Fruit fly (Drosophila melanogaster) whole organism, embryonic: ENCODE measurements around the gene Sb.

Experiments used
- Adf1 ChIP-seq: fragments of 200-800 bp; sonication (Bioruptor generic); IDR thresholded peaks from 2 replicates; pipeline ENCODE4 v1.3.6; 2022; ENCODE audit warnings: missing biosample characterization, missing genetic modification characterization
- Aef1 ChIP-seq: fragments of 200-800 bp; sonication (Bioruptor generic); IDR thresholded peaks from 3 replicates; pipeline ENCODE4 v1.3.6; 2022; ENCODE audit warnings: missing biosample characterization, missing genetic modification characterization
- CG10274 ChIP-seq: fragments of 200-800 bp; sonication (Bioruptor generic); optimal IDR thresholded peaks from 3 replicates; lab custom pipeline; 2017; ENCODE audit warnings: missing biosample characterization, mild to moderate bottlenecking, missing genetic modification characterization
- CG11093 ChIP-seq: fragments of 200-800 bp; sonication (Bioruptor generic); IDR thresholded peaks from 3 replicates; pipeline ENCODE4 v1.3.6; 2022; ENCODE audit warnings: missing biosample characterization, missing genetic modification characterization
- CG12071 ChIP-seq: fragments of 200-800 bp; sonication (Bioruptor generic); optimal IDR thresholded peaks from 3 replicates; lab custom pipeline; 2018; ENCODE audit warnings: missing biosample characterization, mild to moderate bottlenecking, missing genetic modification characterization
- CG15479 ChIP-seq: fragments of 200-800 bp; sonication (Bioruptor generic); optimal IDR thresholded peaks from 3 replicates; lab custom pipeline; 2019; ENCODE audit warnings: missing biosample characterization, mild to moderate bottlenecking, missing genetic modification characterization, moderate library complexity
- CG17568 ChIP-seq: fragments of 200-800 bp; sonication (Bioruptor generic); optimal IDR thresholded peaks from 2 replicates; lab custom pipeline; 2018; ENCODE audit warnings: missing biosample characterization, mild to moderate bottlenecking, missing genetic modification characterization, moderate library complexity
- CG17829 ChIP-seq: fragments of 200-800 bp; optimal IDR thresholded peaks from 2 replicates; lab custom pipeline; 2019; ENCODE audit warnings: missing biosample characterization, mild to moderate bottlenecking, missing genetic modification characterization, moderate library complexity
- CG17912 ChIP-seq: fragments of 200-800 bp; sonication (Bioruptor generic); optimal IDR thresholded peaks from 2 replicates; lab custom pipeline; 2018; ENCODE audit warnings: missing biosample characterization, mild to moderate bottlenecking, missing genetic modification characterization
- CG2120 ChIP-seq: fragments of 200-800 bp; sonication (Bioruptor generic); optimal IDR thresholded peaks from 3 replicates; lab custom pipeline; 2016; ENCODE audit warnings: missing biosample characterization, missing genetic modification characterization
- CG3163 ChIP-seq: fragments of 200-800 bp; sonication (Bioruptor generic); optimal IDR thresholded peaks from 3 replicates; lab custom pipeline; 2016; ENCODE audit warnings: missing biosample characterization, missing genetic modification characterization
- CG32772 ChIP-seq: fragments of 200-800 bp; sonication (Bioruptor generic); IDR thresholded peaks from 2 replicates; pipeline ENCODE4 v1.3.6; 2022; ENCODE audit warnings: missing biosample characterization, missing genetic modification characterization
- CG42726 ChIP-seq: fragments of 200-800 bp; sonication (Bioruptor generic); IDR thresholded peaks from 2 replicates; pipeline ENCODE4 v1.3.6; 2022; ENCODE audit warnings: missing biosample characterization, missing genetic modification characterization; ENCODE audit not compliant: partially characterized antibody
- CG4328 ChIP-seq: fragments of 200-800 bp; sonication (Bioruptor generic); optimal IDR thresholded peaks from 3 replicates; lab custom pipeline; 2017; ENCODE audit warnings: missing biosample characterization, missing genetic modification reagents, missing genetic modification characterization
- CG5180 ChIP-seq: fragments of 200-800 bp; sonication (Bioruptor generic); optimal IDR thresholded peaks from 3 replicates; lab custom pipeline; 2017; ENCODE audit warnings: missing biosample characterization, missing genetic modification characterization, mild to moderate bottlenecking, moderate library complexity, missing genetic modification reagents
- CG6175 ChIP-seq: fragments of 200-800 bp; sonication (Bioruptor generic); IDR thresholded peaks from 3 replicates; pipeline ENCODE4 v1.3.6; 2022; ENCODE audit warnings: missing biosample characterization, missing genetic modification characterization
- D ChIP-seq, 2 experiments: fragments of 200-800 bp in 1 of 2; fragments of >200 bp in 1 of 2; sonication (Bioruptor generic) in 1 of 2; optimal IDR thresholded peaks; 2 replicates in 1 of 2; 3 replicates in 1 of 2; lab custom pipeline; 2017; ENCODE audit warnings: mild to moderate bottlenecking in 1 of 2, missing biosample characterization in 1 of 2, missing genetic modification characterization in 1 of 2, missing genetic modification reagents in 1 of 2
- Dref ChIP-seq: fragments of 200-800 bp; sonication (Bioruptor generic); IDR thresholded peaks from 2 replicates; pipeline ENCODE4 v1.3.6; 2022; ENCODE audit warnings: missing biosample characterization, missing genetic modification characterization
- Ets65A ChIP-seq: fragments of 200-800 bp; sonication (Bioruptor generic); peaks from one replicate; lab custom pipeline; 2016; ENCODE audit warnings: missing biosample characterization, missing genetic modification characterization
- Gsc ChIP-seq: fragments of 200-800 bp; sonication (Bioruptor generic); IDR thresholded peaks from 2 replicates; pipeline ENCODE4 v1.3.6; 2022; ENCODE audit warnings: missing biosample characterization, missing genetic modification characterization
- HmgD ChIP-seq: fragments of 200-800 bp; sonication (Bioruptor generic); optimal IDR thresholded peaks from 3 replicates; lab custom pipeline; 2016; ENCODE audit warnings: missing biosample characterization, missing genetic modification characterization
- Hmx ChIP-seq: fragments of 200-800 bp; sonication (Bioruptor generic); optimal IDR thresholded peaks from 2 replicates; lab custom pipeline; 2016; ENCODE audit warnings: missing biosample characterization, missing genetic modification characterization
- MESR4 ChIP-seq: fragments of 200-800 bp; sonication (Bioruptor generic); optimal IDR thresholded peaks from 2 replicates; lab custom pipeline; 2018; ENCODE audit warnings: missing biosample characterization, mild to moderate bottlenecking, missing genetic modification characterization, moderate library complexity
- Ptx1 ChIP-seq: fragments of 200-800 bp; sonication (Bioruptor generic); IDR thresholded peaks from 2 replicates; pipeline ENCODE4 v1.3.6; 2022; ENCODE audit warnings: missing biosample characterization, missing genetic modification characterization
- bsh ChIP-seq, 2 experiments: fragments of 200-800 bp; sonication (Bioruptor generic); optimal IDR thresholded peaks; 2 replicates each; lab custom pipeline; 2017 to 2018; ENCODE audit warnings: mild to moderate bottlenecking in 2 of 2, missing biosample characterization in 2 of 2, missing genetic modification characterization in 2 of 2, moderate library complexity in 1 of 2
- chm ChIP-seq: fragments of 200-800 bp; sonication (Bioruptor generic); IDR thresholded peaks from 2 replicates; pipeline ENCODE4 v1.3.6; 2022; ENCODE audit warnings: missing biosample characterization, missing genetic modification characterization
- da ChIP-seq: fragments of 200-800 bp; sonication (Bioruptor generic); optimal IDR thresholded peaks from 2 replicates; lab custom pipeline; 2016; ENCODE audit warnings: missing biosample characterization, missing genetic modification characterization
- dm ChIP-seq: fragments of 200-800 bp; sonication (Bioruptor generic); optimal IDR thresholded peaks from 3 replicates; lab custom pipeline; 2016; ENCODE audit warnings: missing biosample characterization, missing genetic modification characterization
- esg ChIP-seq: fragments of 200-800 bp; sonication (Bioruptor generic); conservative IDR thresholded peaks from 2 replicates; pipeline ENCODE4 v1.3.6; 2022; ENCODE audit warnings: missing biosample characterization, missing genetic modification characterization
- fd96Cb ChIP-seq: fragments of 200-800 bp; sonication (Bioruptor generic); optimal IDR thresholded peaks from 2 replicates; lab custom pipeline; 2018; ENCODE audit warnings: missing biosample characterization, mild to moderate bottlenecking, missing genetic modification characterization, moderate library complexity
- gcm2 ChIP-seq: fragments of 200-800 bp; sonication (Bioruptor generic); optimal IDR thresholded peaks from 2 replicates; lab custom pipeline; 2016; ENCODE audit warnings: missing biosample characterization, missing genetic modification characterization
- hbn ChIP-seq: fragments of 200-800 bp; sonication (Bioruptor generic); IDR thresholded peaks from 2 replicates; pipeline ENCODE4 v1.3.6; 2022; ENCODE audit warnings: missing biosample characterization, missing genetic modification characterization; ENCODE audit not compliant: partially characterized antibody
- ind ChIP-seq: fragments of 200-800 bp; sonication (Bioruptor generic); optimal IDR thresholded peaks from 3 replicates; lab custom pipeline; 2016; ENCODE audit warnings: missing biosample characterization, missing genetic modification characterization
- inv ChIP-seq: fragments of 200-800 bp; sonication (Bioruptor generic); IDR thresholded peaks from 2 replicates; pipeline ENCODE4 v1.3.6; 2022; ENCODE audit warnings: missing biosample characterization, missing genetic modification characterization; ENCODE audit not compliant: partially characterized antibody
- jumu ChIP-seq: fragments of 200-800 bp; sonication (Bioruptor generic); optimal IDR thresholded peaks from 3 replicates; lab custom pipeline; 2016; ENCODE audit warnings: missing biosample characterization, missing genetic modification characterization
- kni ChIP-seq: fragments of 200-800 bp; sonication (Bioruptor generic); optimal IDR thresholded peaks from 3 replicates; lab custom pipeline; 2017; ENCODE audit warnings: mild to moderate bottlenecking, missing biosample characterization, missing genetic modification reagents, missing genetic modification characterization
- knrl ChIP-seq: fragments of 200-800 bp; sonication (Bioruptor generic); IDR thresholded peaks from 3 replicates; pipeline ENCODE4 v1.3.6; 2022; ENCODE audit warnings: missing biosample characterization, missing genetic modification characterization; ENCODE audit not compliant: partially characterized antibody
- lola ChIP-seq, 3 experiments: fragments of >200 bp in 2 of 3; fragments of 200-800 bp in 1 of 3; sonication (Bioruptor generic) in 1 of 3; optimal IDR thresholded peaks; 2 replicates each; lab custom pipeline; 2017 to 2019; ENCODE audit warnings: missing biosample characterization in 3 of 3, missing genetic modification characterization in 3 of 3, mild to moderate bottlenecking in 1 of 3, moderate library complexity in 1 of 3
- mam ChIP-seq: fragments of 200-800 bp; sonication (Bioruptor generic); optimal IDR thresholded peaks from 3 replicates; lab custom pipeline; 2016; ENCODE audit warnings: missing biosample characterization, missing genetic modification characterization
- nerfin-1 ChIP-seq: fragments of 200-800 bp; sonication (Bioruptor generic); optimal IDR thresholded peaks from 3 replicates; lab custom pipeline; 2019; ENCODE audit warnings: missing biosample characterization, mild to moderate bottlenecking, missing genetic modification characterization, moderate library complexity
- org-1 ChIP-seq: fragments of 200-800 bp; sonication (Bioruptor generic); optimal IDR thresholded peaks from 2 replicates; lab custom pipeline; 2017; ENCODE audit warnings: missing biosample characterization, missing genetic modification characterization
- peb ChIP-seq: fragments of 200-800 bp; sonication (Bioruptor generic); IDR thresholded peaks from 2 replicates; pipeline ENCODE4 v1.3.6; 2022; ENCODE audit warnings: missing biosample characterization, missing genetic modification characterization
- sens ChIP-seq: fragments of 200-800 bp; sonication (Bioruptor generic); peaks from one replicate; lab custom pipeline; 2016; ENCODE audit warnings: missing biosample characterization, missing genetic modification characterization
- slp2 ChIP-seq: fragments of 200-800 bp; sonication (Bioruptor generic); optimal IDR thresholded peaks from 2 replicates; lab custom pipeline; 2016; ENCODE audit warnings: missing biosample characterization, missing genetic modification characterization
- ttk ChIP-seq: fragments of 200-800 bp; sonication (Bioruptor generic); IDR thresholded peaks from 2 replicates; pipeline ENCODE4 v2.1.2; 2022; ENCODE audit warnings: missing biosample characterization, missing genetic modification characterization
- vvl ChIP-seq: fragments of 200-800 bp; sonication (Bioruptor generic); IDR thresholded peaks from 2 replicates; pipeline ENCODE4 v1.3.6; 2022; ENCODE audit warnings: missing biosample characterization, missing genetic modification characterization
- zen ChIP-seq: fragments of 200-800 bp; sonication (Bioruptor generic); optimal IDR thresholded peaks from 3 replicates; lab custom pipeline; 2018; ENCODE audit warnings: missing biosample characterization, mild to moderate bottlenecking, missing genetic modification characterization, moderate library complexity

Sb gene

dm6 chr3R:16099268-16100240, 16.4 kb upstream of the Sb start (continued):
- TF ChIP-seq ind (GFP tag; lab: Kevin White, UChicago) (no peak), chm (GFP tag; lab: Robert Waterston, UW) (peak; percentile 64; the same call in 1 of the 2 replicates), bsh (GFP tag; optimal IDR thresholded peaks at IDR 0.05; lab: Kevin White, UChicago) (peak in 1 of 2 experiments; percentile 12), vvl (peak; percentile 72; the same call in 1 of the 2 replicates), knrl (GFP tag; lab: Robert Waterston, UW) (peak; percentile 33; the same call in 1 of the 3 replicates), D (optimal IDR thresholded peaks at IDR 0.05; lab: Kevin White, UChicago) (peak; percentile 78), D (GFP tag; optimal IDR thresholded peaks at IDR 0.05; lab: Kevin White, UChicago) (peak; percentile 7), Adf1 (peak; percentile 90), zen (peak; percentile 84), peb (GFP tag; lab: Robert Waterston, UW) (peak; percentile 33; the same call in 1 of the 2 replicates), CG17912 (peak; percentile 71), CG10274 (GFP tag; lab: Kevin White, UChicago) (no peak), gcm2 (GFP tag; lab: Kevin White, UChicago) (peak; percentile 28), esg (GFP tag; lab: Robert Waterston, UW) (no peak), CG4328 (GFP tag; lab: Kevin White, UChicago) (peak; percentile 22), CG11093 (GFP tag; lab: Robert Waterston, UW) (no peak), MESR4 (peak; percentile 81), lola (GFP tag; optimal IDR thresholded peaks at IDR 0.05; lab: Kevin White, UChicago) (peak in 2 of 3 experiments; percentile 13 to 90), nerfin-1 (tag; lab: Kevin White, UChicago) (peak; percentile 64), CG15479 (GFP tag; lab: Kevin White, UChicago) (peak; percentile 99), fd96Cb (tag; lab: Kevin White, UChicago) (no peak), CG17829 (tag; lab: Kevin White, UChicago) (peak; percentile 49), kni (GFP tag; lab: Kevin White, UChicago) (peak; percentile 80), Aef1 (peak; percentile 47), CG5180 (peak; percentile 8), Ptx1 (GFP tag; lab: Robert Waterston, UW) (0 out of 2 replicates have a peak, but pooled peaks have one; percentile 8), CG2120 (GFP tag; lab: Kevin White, UChicago) (peak; percentile 8), Dref (GFP tag; lab: Robert Waterston, UW) (peak; percentile 33; the same call in 1 of the 2 replicates), CG3163 (GFP tag; lab: Kevin White, UChicago) (peak; percentile 26), ttk (0 out of 2 replicates have a peak, but pooled peaks have one; percentile 19), Gsc (GFP tag; lab: Robert Waterston, UW) (no peak), sens (peak; percentile 89), CG32772 (GFP tag; lab: Robert Waterston, UW) (no peak), jumu (GFP tag; lab: Kevin White, UChicago) (peak; percentile 48), CG17568 (GFP tag; lab: Kevin White, UChicago) (peak; percentile 1), Hmx (GFP tag; lab: Kevin White, UChicago) (no peak), slp2 (GFP tag; lab: Kevin White, UChicago) (no peak), Ets65A (GFP tag; lab: Kevin White, UChicago) (peak; percentile 40), HmgD (GFP tag; lab: Kevin White, UChicago) (peak; percentile 90), mam (GFP tag; lab: Kevin White, UChicago) (peak; percentile 29), CG12071 (GFP tag; lab: Kevin White, UChicago) (no peak), CG6175 (GFP tag; lab: Robert Waterston, UW) (peak; percentile 99), org-1 (GFP tag; lab: Kevin White, UChicago) (no peak), dm (peak; percentile 59), hbn (GFP tag; lab: Robert Waterston, UW) (peak; percentile 16; the same call in 1 of the 2 replicates), inv (GFP tag; lab: Robert Waterston, UW) (0 out of 2 replicates have a peak, but pooled peaks have one; percentile 2), CG42726 (GFP tag; lab: Robert Waterston, UW) (peak; percentile 41; the same call in 1 of the 2 replicates), da (GFP tag; lab: Kevin White, UChicago) (peak; percentile 51)
